Fruit fly (Drosophila melanogaster) whole organism, embryonic: Measurements from ENCODE around the gene CG32708.

Experiments used
- CG11247 ChIP-seq: fragments of 200-800 bp; sonication (Bioruptor generic); IDR thresholded peaks from 2 replicates; pipeline ENCODE4 v1.3.6; 2022; ENCODE audit warnings: missing biosample characterization, missing genetic modification characterization
- CG11504 ChIP-seq: fragments of 200-800 bp; sonication (Bioruptor generic); optimal IDR thresholded peaks from 3 replicates; lab custom pipeline; 2019; ENCODE audit warnings: missing biosample characterization, mild to moderate bottlenecking, missing genetic modification characterization, moderate library complexity
- CG12299 ChIP-seq: fragments of 200-800 bp; sonication (Bioruptor generic); optimal IDR thresholded peaks from 2 replicates; lab custom pipeline; 2018; ENCODE audit warnings: missing biosample characterization, mild to moderate bottlenecking, missing genetic modification characterization
- CG14441 ChIP-seq: fragments of 200-800 bp; sonication (Bioruptor generic); IDR thresholded peaks from 2 replicates; pipeline ENCODE4 v1.3.6; 2022; ENCODE audit warnings: missing biosample characterization, missing genetic modification characterization
- CG14667 ChIP-seq: fragments of 200-800 bp; sonication (Bioruptor generic); IDR thresholded peaks from 2 replicates; pipeline ENCODE4 v1.3.6; 2022; ENCODE audit warnings: missing biosample characterization, missing genetic modification characterization
- CG17568 ChIP-seq: fragments of 200-800 bp; sonication (Bioruptor generic); optimal IDR thresholded peaks from 2 replicates; lab custom pipeline; 2018; ENCODE audit warnings: missing biosample characterization, mild to moderate bottlenecking, missing genetic modification characterization, moderate library complexity
- CG1792 ChIP-seq: fragments of 200-800 bp; sonication (Bioruptor generic); optimal IDR thresholded peaks from 2 replicates; lab custom pipeline; 2016; ENCODE audit warnings: missing biosample characterization, missing genetic modification characterization
- CG2116 ChIP-seq: fragments of 200-800 bp; sonication (Bioruptor generic); optimal IDR thresholded peaks from 3 replicates; lab custom pipeline; 2018; ENCODE audit warnings: missing biosample characterization, mild to moderate bottlenecking, missing genetic modification characterization
- CG2120 ChIP-seq: fragments of 200-800 bp; sonication (Bioruptor generic); optimal IDR thresholded peaks from 3 replicates; lab custom pipeline; 2016; ENCODE audit warnings: missing biosample characterization, missing genetic modification characterization
- CG3726 ChIP-seq: fragments of 200-800 bp; sonication (Bioruptor generic); IDR thresholded peaks from 3 replicates; pipeline ENCODE4, ENCODE4 v1.3.6; 2022; ENCODE audit warnings: missing biosample characterization, missing genetic modification characterization
- CG6654 ChIP-seq: fragments of 200-800 bp; sonication (Bioruptor generic); optimal IDR thresholded peaks from 2 replicates; lab custom pipeline; 2017; ENCODE audit warnings: missing biosample characterization, mild to moderate bottlenecking, missing genetic modification characterization
- CG8924 ChIP-seq: fragments of 200-800 bp; optimal IDR thresholded peaks from 3 replicates; lab custom pipeline; 2019; ENCODE audit warnings: missing biosample characterization, mild to moderate bottlenecking, missing genetic modification characterization, moderate library complexity
- CG8944 ChIP-seq: fragments of 200-800 bp; sonication (Bioruptor generic); optimal IDR thresholded peaks from 3 replicates; lab custom pipeline; 2016; ENCODE audit warnings: missing biosample characterization, missing genetic modification characterization
- CG9215 ChIP-seq: fragments of 200-800 bp; sonication (Bioruptor generic); IDR thresholded peaks from 2 replicates; pipeline ENCODE4 v1.3.6; 2022; ENCODE audit warnings: missing biosample characterization, missing genetic modification characterization
- CG9797 ChIP-seq: fragments of 200-800 bp; sonication (Bioruptor generic); optimal IDR thresholded peaks from 3 replicates; lab custom pipeline; 2018; ENCODE audit warnings: missing biosample characterization, mild to moderate bottlenecking, missing genetic modification characterization
- CG9876 ChIP-seq: fragments of 200-800 bp; sonication (Bioruptor generic); optimal IDR thresholded peaks from 2 replicates; lab custom pipeline; 2016; ENCODE audit warnings: missing biosample characterization, missing genetic modification characterization
- D ChIP-seq, 2 experiments: fragments of 200-800 bp in 1 of 2; fragments of >200 bp in 1 of 2; sonication (Bioruptor generic) in 1 of 2; optimal IDR thresholded peaks; 2 replicates in 1 of 2; 3 replicates in 1 of 2; lab custom pipeline; 2017; ENCODE audit warnings: mild to moderate bottlenecking in 1 of 2, missing biosample characterization in 1 of 2, missing genetic modification characterization in 1 of 2, missing genetic modification reagents in 1 of 2
- D19B ChIP-seq: fragments of 200-800 bp; sonication (Bioruptor generic); optimal IDR thresholded peaks from 2 replicates; lab custom pipeline; 2017; ENCODE audit warnings: missing biosample characterization, mild to moderate bottlenecking, missing genetic modification characterization
- Dfd ChIP-seq, 2 experiments: fragments of >200 bp; optimal IDR thresholded peaks; 2 replicates each; lab custom pipeline; 2017; ENCODE audit warnings: missing biosample characterization in 2 of 2, missing genetic modification characterization in 2 of 2
- Drgx ChIP-seq: fragments of 200-800 bp; sonication (Bioruptor generic); IDR thresholded peaks from 2 replicates; pipeline ENCODE4 v1.3.6; 2022; ENCODE audit warnings: missing biosample characterization, missing genetic modification characterization
- Fer2 ChIP-seq: fragments of 200-800 bp; sonication (Bioruptor generic); optimal IDR thresholded peaks from 2 replicates; lab custom pipeline; 2018; ENCODE audit warnings: missing biosample characterization, mild to moderate bottlenecking, missing genetic modification characterization, moderate library complexity
- H15 ChIP-seq: fragments of 200-800 bp; sonication (Bioruptor generic); IDR thresholded peaks from 3 replicates; pipeline ENCODE4 v1.3.6; 2022; ENCODE audit warnings: missing biosample characterization, missing genetic modification characterization
- H2.0 ChIP-seq: fragments of 200-800 bp; sonication (Bioruptor generic); IDR thresholded peaks from 2 replicates; pipeline ENCODE4 v1.3.6; 2022; ENCODE audit warnings: missing biosample characterization, missing genetic modification characterization
- NfI ChIP-seq: fragments of 200-800 bp; sonication (Bioruptor generic); optimal IDR thresholded peaks from 3 replicates; lab custom pipeline; 2018; ENCODE audit warnings: missing biosample characterization, mild to moderate bottlenecking, missing genetic modification characterization, moderate library complexity
- Scr ChIP-seq: fragments of 200-800 bp; sonication (Bioruptor generic); IDR thresholded peaks from 2 replicates; pipeline ENCODE4 v1.3.6; 2022; ENCODE audit warnings: missing biosample characterization, missing genetic modification characterization; ENCODE audit not compliant: partially characterized antibody
- bab2 ChIP-seq: fragments of 200-800 bp; sonication (Bioruptor generic); optimal IDR thresholded peaks from 2 replicates; lab custom pipeline; 2016; ENCODE audit warnings: missing biosample characterization, missing genetic modification characterization
- bcd ChIP-seq: fragments of 200-800 bp; sonication (Bioruptor generic); optimal IDR thresholded peaks from 2 replicates; lab custom pipeline; 2017; ENCODE audit warnings: missing biosample characterization, mild to moderate bottlenecking, missing genetic modification characterization
- caup ChIP-seq: fragments of 200-800 bp; sonication (Bioruptor generic); optimal IDR thresholded peaks from 3 replicates; lab custom pipeline; 2017; ENCODE audit warnings: missing biosample characterization, mild to moderate bottlenecking, missing genetic modification characterization, moderate library complexity; ENCODE audit not compliant: severe bottlenecking
- corto ChIP-seq: fragments of 200-800 bp; sonication (Bioruptor generic); optimal IDR thresholded peaks from 2 replicates; lab custom pipeline; 2016; ENCODE audit warnings: missing biosample characterization, mild to moderate bottlenecking, missing genetic modification characterization, moderate library complexity
- dmrt99B ChIP-seq: fragments of 200-800 bp; sonication (Bioruptor generic); optimal IDR thresholded peaks from 2 replicates; lab custom pipeline; 2018; ENCODE audit warnings: missing biosample characterization, mild to moderate bottlenecking, missing genetic modification characterization, moderate library complexity
- grn ChIP-seq: fragments of 200-800 bp; sonication (Bioruptor generic); optimal IDR thresholded peaks from 3 replicates; lab custom pipeline; 2017; ENCODE audit warnings: missing biosample characterization, missing genetic modification characterization
- her ChIP-seq: fragments of 200-800 bp; sonication (Bioruptor generic); optimal IDR thresholded peaks from 2 replicates; lab custom pipeline; 2016; ENCODE audit warnings: missing biosample characterization, missing genetic modification characterization
- hkb ChIP-seq, 2 experiments: fragments of 200-800 bp in 1 of 2; fragments of >200 bp in 1 of 2; sonication (Bioruptor generic) in 1 of 2; IDR thresholded peaks in 1 of 2; optimal IDR thresholded peaks in 1 of 2; 2 replicates each; pipeline versions ENCODE4 v1.3.6 to Lab custom; 2017 to 2022; ENCODE audit warnings: missing biosample characterization in 1 of 2, missing genetic modification characterization in 1 of 2
- ken ChIP-seq: fragments of 200-800 bp; sonication (Bioruptor generic); IDR thresholded peaks from 3 replicates; pipeline ENCODE4 v1.3.6; 2022; ENCODE audit warnings: missing biosample characterization, missing genetic modification characterization
- luna ChIP-seq: fragments of 200-800 bp; sonication (Bioruptor generic); optimal IDR thresholded peaks from 2 replicates; lab custom pipeline; 2016; ENCODE audit warnings: missing biosample characterization, missing genetic modification characterization
- onecut ChIP-seq: fragments of 200-800 bp; sonication (Bioruptor generic); IDR thresholded peaks from 2 replicates; pipeline ENCODE4 v1.3.6; 2022; ENCODE audit warnings: missing biosample characterization, missing genetic modification characterization
- p53 ChIP-seq: fragments of 200-800 bp; sonication (Bioruptor generic); optimal IDR thresholded peaks from 2 replicates; lab custom pipeline; 2016; ENCODE audit warnings: missing biosample characterization, missing genetic modification characterization
- peb ChIP-seq: fragments of 200-800 bp; sonication (Bioruptor generic); IDR thresholded peaks from 2 replicates; pipeline ENCODE4 v1.3.6; 2022; ENCODE audit warnings: missing biosample characterization, missing genetic modification characterization
- rib ChIP-seq: fragments of 200-800 bp; sonication (Bioruptor generic); IDR thresholded peaks from 2 replicates; pipeline ENCODE4 v1.3.6; 2022; ENCODE audit warnings: missing biosample characterization, missing genetic modification characterization
- sc ChIP-seq, 3 experiments: fragments of >200 bp in 2 of 3; fragments of 200-800 bp in 1 of 3; sonication (Bioruptor generic) in 1 of 3; optimal IDR thresholded peaks; 2 replicates in 2 of 3; 3 replicates in 1 of 3; lab custom pipeline; 2017; ENCODE audit warnings: mild to moderate bottlenecking in 1 of 3, missing biosample characterization in 1 of 3, missing genetic modification characterization in 1 of 3, missing genetic modification reagents in 1 of 3
- sr ChIP-seq: fragments of 200-800 bp; sonication (Bioruptor generic); IDR thresholded peaks from 3 replicates; pipeline ENCODE4 v1.3.6; 2022; ENCODE audit warnings: missing biosample characterization, missing genetic modification characterization
- tll ChIP-seq, 2 experiments: fragments of 200-800 bp in 1 of 2; fragments of >200 bp in 1 of 2; sonication (Bioruptor generic) in 1 of 2; optimal IDR thresholded peaks; 2 replicates each; lab custom pipeline; 2017 to 2019; ENCODE audit warnings: missing biosample characterization in 2 of 2, missing genetic modification characterization in 2 of 2, mild to moderate bottlenecking in 1 of 2, moderate library complexity in 1 of 2
- tup ChIP-seq: fragments of 200-800 bp; sonication (Bioruptor generic); optimal IDR thresholded peaks from 2 replicates; lab custom pipeline; 2016; ENCODE audit warnings: missing biosample characterization, mild to moderate bottlenecking, missing genetic modification characterization, moderate library complexity
- usp ChIP-seq: fragments of >200 bp; optimal IDR thresholded peaks from 2 replicates; lab custom pipeline; 2017; ENCODE audit warnings: missing biosample characterization, missing genetic modification characterization
- vfl ChIP-seq: fragments of 200-800 bp; sonication (Bioruptor generic); optimal IDR thresholded peaks from 2 replicates; lab custom pipeline; 2016; ENCODE audit warnings: missing biosample characterization, missing genetic modification characterization
- wek ChIP-seq: fragments of 200-800 bp; sonication (Bioruptor generic); optimal IDR thresholded peaks from 3 replicates; lab custom pipeline; 2018; ENCODE audit warnings: missing biosample characterization, mild to moderate bottlenecking, missing genetic modification characterization, moderate library complexity
- zfh1 ChIP-seq: fragments of 200-800 bp; sonication (Bioruptor generic); IDR thresholded peaks from 3 replicates; pipeline ENCODE4 v1.3.6; 2022; ENCODE audit warnings: missing biosample characterization, missing genetic modification characterization

CG32708 gene

dm6 chrX:9120828-9121754 lies 35.4 kb downstream of the CG32708 start (continued):
- peak; percentile 33 for TF ChIP-seq bab2 (GFP tag; lab: Kevin White, UChicago)
- TF ChIP-seq vfl, result peak; percentile 7
- TF ChIP-seq CG9215 (GFP tag; lab: Robert Waterston, UW), result no peak
- TF ChIP-seq tll (GFP tag; optimal IDR thresholded peaks at IDR 0.05; lab: Kevin White, UChicago), result no peak
- no peak for TF ChIP-seq CG3726 (GFP tag; lab: Robert Waterston, UW)
- no peak for TF ChIP-seq caup (GFP tag; lab: Kevin White, UChicago)
- no peak for TF ChIP-seq H15
- no peak for TF ChIP-seq corto (GFP tag; lab: Kevin White, UChicago)
- TF ChIP-seq CG9876 (GFP tag; lab: Kevin White, UChicago), result no peak
- TF ChIP-seq wek (GFP tag; lab: Kevin White, UChicago), result no peak
- TF ChIP-seq Fer2 (tag; lab: Kevin White, UChicago), result no peak
- no peak for TF ChIP-seq peb (GFP tag; lab: Robert Waterston, UW)
- no peak for TF ChIP-seq Dfd (GFP tag; optimal IDR thresholded peaks at IDR 0.05; lab: Kevin White, UChicago)
- no peak for TF ChIP-seq rib (GFP tag; lab: Robert Waterston, UW)
- no peak for TF ChIP-seq D (optimal IDR thresholded peaks at IDR 0.05; lab: Kevin White, UChicago)
- peak; percentile 37 for TF ChIP-seq D (GFP tag; optimal IDR thresholded peaks at IDR 0.05; lab: Kevin White, UChicago)
- no peak for TF ChIP-seq CG14441 (GFP tag; lab: Robert Waterston, UW)
- peak; percentile 57 for TF ChIP-seq CG8924 (tag; lab: Kevin White, UChicago)
- peak; percentile 65 for TF ChIP-seq dmrt99B
- 0 out of 2 replicates have a peak, but pooled peaks have one; percentile 33 for TF ChIP-seq H2.0 (GFP tag; lab: Robert Waterston, UW)
- TF ChIP-seq Scr (GFP tag; lab: Robert Waterston, UW), result no peak
- TF ChIP-seq CG11247, result no peak
- no peak for TF ChIP-seq onecut (GFP tag; lab: Robert Waterston, UW)
- no peak for TF ChIP-seq luna (GFP tag; lab: Kevin White, UChicago)
- peak; percentile 19 for TF ChIP-seq CG2116 (GFP tag; lab: Kevin White, UChicago)
- TF ChIP-seq CG6654 (GFP tag; lab: Kevin White, UChicago), result no peak
- TF ChIP-seq tup (GFP tag; lab: Kevin White, UChicago), result no peak
- TF ChIP-seq ken (GFP tag; lab: Robert Waterston, UW), result peak; percentile 41; the same call in 1 of the 3 replicates
- peak; percentile 32 for TF ChIP-seq CG17568
- TF ChIP-seq grn (GFP tag; lab: Kevin White, UChicago), result no peak
- TF ChIP-seq Drgx (GFP tag; lab: Robert Waterston, UW), result peak; percentile 34; the same call in 1 of the 2 replicates
- 0 out of 3 replicates have a peak, but pooled peaks have one; percentile 6 for TF ChIP-seq zfh1 (GFP tag; lab: Robert Waterston, UW)
- TF ChIP-seq NfI (GFP tag; lab: Kevin White, UChicago), result peak; percentile 28
- TF ChIP-seq p53 (GFP tag; lab: Kevin White, UChicago), result no peak
- no peak for TF ChIP-seq CG14667 (GFP tag; lab: Robert Waterston, UW)
- TF ChIP-seq her (GFP tag; lab: Kevin White, UChicago), result no peak
- no peak for TF ChIP-seq CG12299 (tag; lab: Kevin White, UChicago)
- TF ChIP-seq CG9797 (GFP tag; lab: Kevin White, UChicago), result no peak
- TF ChIP-seq sr (GFP tag; lab: Robert Waterston, UW), result peak; percentile 72; the same call in 2 of the 3 replicates
- peak; percentile 70 for TF ChIP-seq CG11504 (tag; lab: Kevin White, UChicago)
- TF ChIP-seq bcd (GFP tag; lab: Kevin White, UChicago), result peak; percentile 29
- TF ChIP-seq CG1792 (GFP tag; lab: Kevin White, UChicago), result no peak
- no peak for TF ChIP-seq usp (GFP tag; lab: Kevin White, UChicago)
- TF ChIP-seq sc (optimal IDR thresholded peaks at IDR 0.05; lab: Kevin White, UChicago), result no peak
- TF ChIP-seq sc (GFP tag; optimal IDR thresholded peaks at IDR 0.05; lab: Kevin White, UChicago), result no peak
- TF ChIP-seq CG8944, result no peak
- no peak for TF ChIP-seq hkb (optimal IDR thresholded peaks at IDR 0.05; lab: Kevin White, UChicago)
- peak; percentile 39; the same call in 1 of the 2 replicates for TF ChIP-seq hkb (GFP tag; IDR thresholded peaks at IDR 0.05; lab: Robert Waterston, UW)
- TF ChIP-seq D19B, result peak; percentile 81
- peak; percentile 68 for TF ChIP-seq CG2120 (GFP tag; lab: Kevin White, UChicago)
